Worm (Caenorhabditis elegans) whole organism, early embryonic: ENCODE data around the gene clec-241.

Experiments
- B0310.2 ChIP-seq: sonication (generic microtip); optimal IDR thresholded peaks from 2 replicates; lab custom pipeline; 2016; ENCODE audit warnings: mild to moderate bottlenecking, missing genetic modification characterization, missing compliant biosample characterization
- F13C5.2 ChIP-seq: sonication (generic microtip); optimal IDR thresholded peaks from 2 replicates; lab custom pipeline; 2017; ENCODE audit warnings: mild to moderate bottlenecking, missing genetic modification characterization, inconsistent platforms, missing compliant biosample characterization
- aly-1 ChIP-seq: sonication (generic microtip); optimal IDR thresholded peaks from 2 replicates; lab custom pipeline; 2016; ENCODE audit warnings: missing genetic modification characterization, missing compliant biosample characterization
- ama-1 ChIP-seq: fragments of 150-350 bp; optimal IDR thresholded peaks from 2 replicates; lab custom pipeline; 2014
- ceh-13 ChIP-seq: fragments of 200-800 bp; sonication (Bioruptor generic); optimal IDR thresholded peaks from 2 replicates; lab custom pipeline; 2018; ENCODE audit warnings: mild to moderate bottlenecking, missing genetic modification characterization, missing compliant biosample characterization
- ceh-36 ChIP-seq: sonication (generic microtip); optimal IDR thresholded peaks from 2 replicates; lab custom pipeline; 2016; ENCODE audit warnings: missing genetic modification characterization, inconsistent platforms, missing compliant biosample characterization
- ets-7 ChIP-seq: sonication (generic microtip); optimal IDR thresholded peaks from 2 replicates; lab custom pipeline; 2016; ENCODE audit warnings: missing genotype, missing genetic modification characterization, missing compliant biosample characterization
- flt-1 ChIP-seq: fragments of 200-800 bp; sonication (Bioruptor generic); IDR thresholded peaks from 2 replicates; pipeline ENCODE4 v1.3.6; 2022; ENCODE audit warnings: missing genetic modification characterization, missing compliant biosample characterization
- hmbx-1 ChIP-seq: sonication (generic microtip); optimal IDR thresholded peaks from 2 replicates; lab custom pipeline; 2016; ENCODE audit warnings: mild to moderate bottlenecking, missing genetic modification characterization, missing compliant biosample characterization
- hmg-4 ChIP-seq: fragments of 200-800 bp; sonication (Bioruptor generic); optimal IDR thresholded peaks from 2 replicates; lab custom pipeline; 2018; ENCODE audit warnings: mild to moderate bottlenecking, missing genetic modification characterization, missing compliant biosample characterization
- hnd-1 ChIP-seq: sonication (generic microtip); optimal IDR thresholded peaks from 2 replicates; lab custom pipeline; 2016; ENCODE audit warnings: missing genetic modification characterization, missing compliant biosample characterization
- pes-1 ChIP-seq: fragments of 200-800 bp; sonication (Bioruptor generic); IDR thresholded peaks from 2 replicates; pipeline ENCODE4 v1.3.6; 2022; ENCODE audit warnings: missing genetic modification reagents, missing genetic modification characterization, missing compliant biosample characterization
- scrt-1 ChIP-seq: fragments of 200-800 bp; sonication (Bioruptor generic); IDR thresholded peaks from 2 replicates; pipeline ENCODE4 v1.3.6; 2022; ENCODE audit warnings: missing genetic modification characterization, missing compliant biosample characterization
- sea-1 ChIP-seq: fragments of 200-800 bp; sonication (Bioruptor generic); conservative IDR thresholded peaks from 2 replicates; pipeline ENCODE4 v1.3.6; 2022; ENCODE audit warnings: missing genetic modification characterization, missing compliant biosample characterization
- tbx-11 ChIP-seq: fragments of 200-800 bp; sonication (Bioruptor generic); IDR thresholded peaks from 2 replicates; pipeline ENCODE4 v1.3.6; 2022; ENCODE audit warnings: missing genetic modification characterization, missing compliant biosample characterization
- tbx-37 ChIP-seq: fragments of 200-800 bp; sonication (Bioruptor generic); conservative IDR thresholded peaks from 2 replicates; pipeline ENCODE4 v1.3.6; 2022; ENCODE audit warnings: missing genetic modification reagents, missing genetic modification characterization, missing compliant biosample characterization
- tra-4 ChIP-seq: sonication (generic microtip); optimal IDR thresholded peaks from 2 replicates; lab custom pipeline; 2017; ENCODE audit warnings: missing genetic modification characterization, missing compliant biosample characterization

clec-241 gene

DNA sequence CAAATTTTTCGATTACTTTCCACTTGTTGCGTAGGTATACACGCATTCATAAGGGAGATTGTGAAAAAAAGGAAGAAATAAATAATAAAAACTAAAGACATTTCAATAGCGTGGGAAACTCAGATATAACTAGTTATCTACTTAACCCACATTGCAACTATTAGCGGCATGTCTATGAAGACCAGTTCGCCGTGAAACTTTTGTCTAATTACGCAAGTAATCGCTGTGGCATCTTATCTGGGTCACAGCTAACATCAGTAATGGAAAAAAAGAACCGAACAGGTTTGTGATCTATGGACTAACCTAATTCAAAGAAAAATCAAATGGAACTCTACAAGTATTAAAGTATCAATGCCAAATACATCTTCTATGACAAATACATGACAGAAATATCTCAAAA, at the start of gene clec-241:
Gene clec-241, minus strand, starts transcription at position 101 of the 400 bp plus-strand sequence.
- TF ChIP-seq ceh-36 (tag; lab: Kevin White, UChicago) (no peak), tbx-11 (GFP tag; lab: Robert Waterston, UW) (no peak), scrt-1 (GFP tag; lab: Robert Waterston, UW) (no peak), ama-1 (lab: Kevin White, UChicago) (no peak), hmbx-1 (no peak)

DNA sequence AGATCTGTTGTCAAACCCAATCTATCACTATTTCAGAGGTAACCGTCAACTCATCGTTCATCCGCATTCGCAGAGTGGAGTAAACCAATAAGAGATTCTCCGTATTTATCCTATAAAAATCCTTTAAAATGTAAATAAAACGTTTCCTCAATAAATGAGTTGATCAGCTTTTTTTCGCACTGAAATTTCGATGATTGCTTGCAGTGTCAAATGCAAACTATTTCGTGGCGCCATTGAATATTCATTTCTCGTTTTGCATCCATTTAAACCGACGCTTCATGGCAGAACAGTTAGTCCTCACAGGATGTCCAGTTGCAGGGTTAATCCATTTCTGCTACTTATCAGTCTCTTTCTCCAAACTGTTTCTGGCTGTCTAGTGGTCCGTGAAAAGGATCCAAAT, 48.5 kb upstream of the clec-241 start, which contains the start of gene F28B1.9:
Gene F28B1.9, plus strand, starts transcription at position 301 of the 400 bp plus-strand sequence.
- TF ChIP-seq ceh-13, result no peak
- TF ChIP-seq tra-4 (tag; lab: Kevin White, UChicago), result no peak
- TF ChIP-seq hmg-4 (GFP tag; lab: Kevin White, UChicago), result no peak
- no peak for TF ChIP-seq scrt-1 (GFP tag; lab: Robert Waterston, UW)
- no peak for TF ChIP-seq tbx-37 (GFP tag; lab: Robert Waterston, UW)
- no peak for TF ChIP-seq ets-7 (tag; lab: Kevin White, UChicago)
- TF ChIP-seq tbx-11 (GFP tag; lab: Robert Waterston, UW), result no peak
- no peak for TF ChIP-seq aly-1 (tag; lab: Kevin White, UChicago)
- TF ChIP-seq F13C5.2 (tag; lab: Kevin White, UChicago), result no peak
- no peak for TF ChIP-seq flt-1 (GFP tag; lab: Robert Waterston, UW)
- TF ChIP-seq hnd-1 (tag; lab: Kevin White, UChicago), result no peak
- TF ChIP-seq pes-1 (GFP tag; lab: Robert Waterston, UW), result no peak
- TF ChIP-seq sea-1, result no peak
- TF ChIP-seq ama-1 (lab: Kevin White, UChicago), result no peak
- no peak for TF ChIP-seq ceh-36 (tag; lab: Kevin White, UChicago)
- no peak for TF ChIP-seq B0310.2
- no peak for TF ChIP-seq hmbx-1

DNA sequence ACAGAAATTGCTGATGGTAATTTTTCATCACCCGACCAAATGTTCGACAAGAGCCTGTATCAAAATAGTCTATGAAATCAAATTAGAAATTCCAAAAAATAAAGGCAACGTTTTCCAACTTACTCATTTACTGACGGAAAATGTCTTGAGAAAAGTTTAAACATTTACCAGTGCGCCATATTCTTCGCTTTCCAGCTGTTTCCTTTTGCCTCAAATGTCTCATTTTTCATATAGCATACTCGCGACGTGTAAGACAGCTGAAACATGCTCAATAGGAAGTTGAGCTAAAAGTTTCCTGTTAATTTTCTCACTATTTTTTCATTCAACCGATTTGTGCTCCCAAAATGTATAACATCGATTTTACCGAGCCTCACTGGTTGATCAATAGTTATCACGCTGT, 46.9 kb upstream of the clec-241 start, which contains the start of gene sri-66:
Gene sri-66, plus strand, starts transcription at position 301 of the 400 bp plus-strand sequence.
- no peak for TF ChIP-seq ceh-13
- TF ChIP-seq aly-1 (tag; lab: Kevin White, UChicago), result no peak
- TF ChIP-seq tbx-11 (GFP tag; lab: Robert Waterston, UW), result no peak
- TF ChIP-seq B0310.2, result no peak
- no peak for TF ChIP-seq hnd-1 (tag; lab: Kevin White, UChicago)
- TF ChIP-seq ama-1 (lab: Kevin White, UChicago), result no peak
- TF ChIP-seq hmbx-1, result no peak
- no peak for TF ChIP-seq flt-1 (GFP tag; lab: Robert Waterston, UW)
- no peak for TF ChIP-seq tra-4 (tag; lab: Kevin White, UChicago)
- no peak for TF ChIP-seq sea-1
- TF ChIP-seq pes-1 (GFP tag; lab: Robert Waterston, UW), result no peak
- no peak for TF ChIP-seq tbx-37 (GFP tag; lab: Robert Waterston, UW)
- no peak for TF ChIP-seq ets-7 (tag; lab: Kevin White, UChicago)
- TF ChIP-seq scrt-1 (GFP tag; lab: Robert Waterston, UW), result no peak
- no peak for TF ChIP-seq hmg-4 (GFP tag; lab: Kevin White, UChicago)

DNA sequence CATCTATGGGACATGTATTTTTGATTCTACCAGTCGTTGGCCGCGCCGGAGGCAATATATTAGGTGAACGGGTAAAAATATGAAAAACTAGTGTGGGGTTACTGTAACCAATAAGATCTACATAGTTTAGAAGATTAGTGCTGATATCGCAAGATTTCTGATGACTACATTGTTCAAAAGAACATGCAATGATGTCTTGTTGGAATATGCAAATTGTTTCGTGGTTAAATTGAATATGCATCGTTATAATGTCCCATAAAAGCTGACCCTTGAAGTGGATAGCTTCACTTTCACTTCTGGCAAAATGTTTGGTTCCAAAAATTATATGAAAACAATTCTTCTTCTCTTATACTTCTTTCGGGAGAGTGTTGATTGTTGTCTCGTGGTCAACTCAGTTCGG, 31.4 kb upstream of the clec-241 start, which contains the start of gene F28B1.2:
Gene F28B1.2, plus strand, starts transcription at position 301 of the 400 bp plus-strand sequence.
- no peak for TF ChIP-seq B0310.2
- TF ChIP-seq ceh-13, result no peak
- TF ChIP-seq tbx-11 (GFP tag; lab: Robert Waterston, UW), result no peak
- TF ChIP-seq scrt-1 (GFP tag; lab: Robert Waterston, UW), result no peak
- TF ChIP-seq hmg-4 (GFP tag; lab: Kevin White, UChicago), result no peak
- TF ChIP-seq sea-1, result no peak
- TF ChIP-seq ceh-36 (tag; lab: Kevin White, UChicago), result no peak

DNA sequence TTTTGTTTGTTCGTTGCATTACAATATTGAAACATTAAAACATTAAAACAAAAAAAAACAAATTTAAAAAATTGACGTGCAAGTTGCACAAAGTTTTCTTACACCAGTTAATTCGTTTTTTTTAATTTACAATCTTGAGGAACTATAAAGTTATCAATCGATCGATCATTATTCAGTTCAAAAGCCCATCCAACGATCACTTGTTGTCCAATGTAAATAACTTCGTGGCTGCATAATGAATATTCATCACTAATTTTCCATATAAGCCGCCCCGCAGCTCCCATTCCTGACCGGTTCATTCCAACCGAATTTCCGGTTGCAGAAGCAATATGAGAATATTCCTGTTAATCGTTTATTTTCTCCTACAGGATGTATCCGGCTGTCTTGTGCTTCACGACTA, 29.1 kb upstream of the clec-241 start, which contains the start of gene hpo-33:
Gene hpo-33, plus strand, starts transcription at position 301 of the 400 bp plus-strand sequence.
- TF ChIP-seq B0310.2 (no peak), scrt-1 (GFP tag; lab: Robert Waterston, UW) (no peak), tra-4 (tag; lab: Kevin White, UChicago) (no peak), F13C5.2 (tag; lab: Kevin White, UChicago) (no peak)

DNA sequence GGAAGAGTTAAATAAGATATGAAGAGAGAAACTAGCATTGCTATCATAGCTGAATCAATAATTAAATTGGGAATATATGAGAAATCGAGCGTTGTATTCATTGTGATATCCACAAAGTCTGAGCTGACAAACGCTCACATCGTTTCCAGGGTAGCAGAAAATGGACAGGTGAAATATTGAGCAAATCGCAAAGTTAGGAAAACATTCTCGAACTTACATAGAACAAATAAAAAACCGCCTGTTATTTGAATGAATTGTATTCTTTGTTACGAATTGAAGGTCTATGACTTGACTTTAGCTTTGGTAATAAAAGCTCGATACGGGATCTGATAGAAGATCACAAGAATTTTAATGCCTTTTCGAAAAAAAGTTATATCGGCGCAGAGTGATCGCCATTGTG, 22.7 kb upstream of the clec-241 start, which contains the start of gene srz-94:
Gene srz-94, minus strand, starts transcription at position 101 of the 400 bp plus-strand sequence.
- TF ChIP-seq ets-7 (tag; lab: Kevin White, UChicago) (no peak), hmg-4 (GFP tag; lab: Kevin White, UChicago) (no peak), ama-1 (lab: Kevin White, UChicago) (no peak), F13C5.2 (tag; lab: Kevin White, UChicago) (no peak), sea-1 (no peak), pes-1 (GFP tag; lab: Robert Waterston, UW) (no peak), hmbx-1 (no peak), tbx-37 (GFP tag; lab: Robert Waterston, UW) (no peak), tbx-11 (GFP tag; lab: Robert Waterston, UW) (no peak), B0310.2 (no peak), flt-1 (GFP tag; lab: Robert Waterston, UW) (no peak)

DNA sequence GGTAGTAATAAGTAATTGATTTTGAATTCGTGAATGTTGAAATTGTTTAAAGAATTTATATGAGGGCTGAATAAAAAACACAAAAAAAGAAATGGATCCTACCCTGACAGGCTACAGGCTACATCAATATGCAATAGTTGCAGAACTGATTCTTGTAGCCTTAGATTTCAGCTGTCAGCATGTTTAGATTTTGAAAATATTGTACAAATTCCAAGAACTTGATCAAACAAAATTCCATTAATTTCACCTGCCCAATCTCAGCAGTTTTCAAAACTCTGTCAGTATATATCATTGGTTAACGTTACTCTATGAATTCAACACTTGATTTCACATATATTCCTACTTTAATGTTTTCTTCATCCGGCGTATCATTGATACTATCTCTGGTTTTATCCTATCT, 17.3 kb upstream of the clec-241 start:
- TF ChIP-seq ama-1 (lab: Kevin White, UChicago) (no peak), aly-1 (tag; lab: Kevin White, UChicago) (no peak), pes-1 (GFP tag; lab: Robert Waterston, UW) (no peak), B0310.2 (no peak), tra-4 (tag; lab: Kevin White, UChicago) (no peak), tbx-37 (GFP tag; lab: Robert Waterston, UW) (no peak), flt-1 (GFP tag; lab: Robert Waterston, UW) (no peak), ceh-13 (no peak), ets-7 (tag; lab: Kevin White, UChicago) (no peak), tbx-11 (GFP tag; lab: Robert Waterston, UW) (no peak), sea-1 (no peak), ceh-36 (tag; lab: Kevin White, UChicago) (no peak)
